Fruit fly (Drosophila melanogaster): ENCODE data around the gene CG4593.

CG4593 gene

dm6 chrX:7013320-7014214 lies at the start of gene CG4593, which contains the start of gene CG3032:
CG4593 (plus strand) TSS chrX:7013887.
CG3032 (minus strand) TSS chrX:7013881.
- TF ChIP-seq Sin3A (optimal IDR thresholded peaks at IDR 0.05) (no peak), Myc (optimal IDR thresholded peaks at IDR 0.05) (no peak), h (optimal IDR thresholded peaks at IDR 0.05) (no peak), ttk (optimal IDR thresholded peaks at IDR 0.05) (no peak), insv (optimal IDR thresholded peaks at IDR 0.05) (no peak), psq (optimal IDR thresholded peaks at IDR 0.05) (no peak)

- TF ChIP-seq psq (optimal IDR thresholded peaks at IDR 0.05) (no peak), h (optimal IDR thresholded peaks at IDR 0.05) (no peak), insv (optimal IDR thresholded peaks at IDR 0.05) (no peak), Sin3A (optimal IDR thresholded peaks at IDR 0.05) (no peak), Myc (optimal IDR thresholded peaks at IDR 0.05) (no peak), ttk (optimal IDR thresholded peaks at IDR 0.05) (no peak)
Measured at dm6 chrX:6968564-6968963, 45.1 kb upstream of the CG4593 start, which contains the start of gene Setd3. Setd3 (minus strand) TSS chrX:6968750.

- no peak for TF ChIP-seq insv (optimal IDR thresholded peaks at IDR 0.05)
- TF ChIP-seq ttk (optimal IDR thresholded peaks at IDR 0.05) = no peak
- no peak for TF ChIP-seq psq (optimal IDR thresholded peaks at IDR 0.05)
- no peak for TF ChIP-seq h (optimal IDR thresholded peaks at IDR 0.05)
- TF ChIP-seq Myc (optimal IDR thresholded peaks at IDR 0.05) = no peak
- TF ChIP-seq Sin3A (optimal IDR thresholded peaks at IDR 0.05) = no peak
Measured at dm6 chrX:6969364-6970137, 44.1 kb upstream of the CG4593 start, which contains the start of gene CG4586. CG4586 (plus strand) TSS chrX:6969918.

dm6 chrX:6973340-6973739 lies 40.3 kb upstream of the CG4593 start, which contains the start of gene CG3040:
CG3040 (minus strand) TSS chrX:6973393.
- TF ChIP-seq psq (optimal IDR thresholded peaks at IDR 0.05) (no peak), Sin3A (optimal IDR thresholded peaks at IDR 0.05) (no peak), ttk (optimal IDR thresholded peaks at IDR 0.05) (no peak), h (optimal IDR thresholded peaks at IDR 0.05) (no peak), Myc (optimal IDR thresholded peaks at IDR 0.05) (no peak), insv (optimal IDR thresholded peaks at IDR 0.05) (no peak)

- TF ChIP-seq h (optimal IDR thresholded peaks at IDR 0.05) = no peak
- no peak for TF ChIP-seq insv (optimal IDR thresholded peaks at IDR 0.05)
- TF ChIP-seq Sin3A (optimal IDR thresholded peaks at IDR 0.05) = no peak
- no peak for TF ChIP-seq ttk (optimal IDR thresholded peaks at IDR 0.05)
- TF ChIP-seq psq (optimal IDR thresholded peaks at IDR 0.05) = no peak
- no peak for TF ChIP-seq Myc (optimal IDR thresholded peaks at IDR 0.05)
Measured at dm6 chrX:6974221-6974620, 39.5 kb upstream of the CG4593 start.

dm6 chrX:6976364-6976763 lies 37.3 kb upstream of the CG4593 start:
- TF ChIP-seq psq (optimal IDR thresholded peaks at IDR 0.05) = no peak
- no peak for TF ChIP-seq Sin3A (optimal IDR thresholded peaks at IDR 0.05)
- TF ChIP-seq ttk (optimal IDR thresholded peaks at IDR 0.05) = no peak
- no peak for TF ChIP-seq Myc (optimal IDR thresholded peaks at IDR 0.05)
- TF ChIP-seq insv (optimal IDR thresholded peaks at IDR 0.05) = no peak
- TF ChIP-seq h (optimal IDR thresholded peaks at IDR 0.05) = no peak

dm6 chrX:6976911-6977310 lies 36.8 kb upstream of the CG4593 start:
- no peak for TF ChIP-seq psq (optimal IDR thresholded peaks at IDR 0.05)
- TF ChIP-seq ttk (optimal IDR thresholded peaks at IDR 0.05) = no peak
- TF ChIP-seq insv (optimal IDR thresholded peaks at IDR 0.05) = no peak
- TF ChIP-seq Myc (optimal IDR thresholded peaks at IDR 0.05) = no peak
- no peak for TF ChIP-seq Sin3A (optimal IDR thresholded peaks at IDR 0.05)
- no peak for TF ChIP-seq h (optimal IDR thresholded peaks at IDR 0.05)

- TF ChIP-seq ttk (optimal IDR thresholded peaks at IDR 0.05) = no peak
- TF ChIP-seq psq (optimal IDR thresholded peaks at IDR 0.05) = no peak
- TF ChIP-seq Sin3A (optimal IDR thresholded peaks at IDR 0.05) = no peak
- no peak for TF ChIP-seq h (optimal IDR thresholded peaks at IDR 0.05)
- no peak for TF ChIP-seq insv (optimal IDR thresholded peaks at IDR 0.05)
- TF ChIP-seq Myc (optimal IDR thresholded peaks at IDR 0.05) = no peak
Measured at dm6 chrX:6981470-6981952, 32.2 kb upstream of the CG4593 start.

dm6 chrX:6982054-6982453 lies 31.6 kb upstream of the CG4593 start:
- no peak for TF ChIP-seq insv (optimal IDR thresholded peaks at IDR 0.05)
- TF ChIP-seq Myc (optimal IDR thresholded peaks at IDR 0.05) = no peak
- no peak for TF ChIP-seq psq (optimal IDR thresholded peaks at IDR 0.05)
- no peak for TF ChIP-seq ttk (optimal IDR thresholded peaks at IDR 0.05)
- TF ChIP-seq Sin3A (optimal IDR thresholded peaks at IDR 0.05) = no peak
- no peak for TF ChIP-seq h (optimal IDR thresholded peaks at IDR 0.05)

- TF ChIP-seq Myc (optimal IDR thresholded peaks at IDR 0.05) (no peak), ttk (optimal IDR thresholded peaks at IDR 0.05) (no peak)
Measured at dm6 chrX:6982705-6983384, 30.8 kb upstream of the CG4593 start.

dm6 chrX:6983500-6984320 lies 30.0 kb upstream of the CG4593 start:
- TF ChIP-seq Sin3A (optimal IDR thresholded peaks at IDR 0.05) = no peak
- TF ChIP-seq psq (optimal IDR thresholded peaks at IDR 0.05) = no peak
- no peak for TF ChIP-seq Myc (optimal IDR thresholded peaks at IDR 0.05)
- TF ChIP-seq h (optimal IDR thresholded peaks at IDR 0.05) = no peak
- TF ChIP-seq insv (optimal IDR thresholded peaks at IDR 0.05) = no peak
- TF ChIP-seq ttk (optimal IDR thresholded peaks at IDR 0.05) = no peak

All from Kc167 (cell line).